Fruit fly (Drosophila melanogaster) whole organism, embryonic: ENCODE results near the gene CG3652.

Source experiments
- Antp ChIP-seq: fragments of 200-800 bp; sonication (Bioruptor generic); optimal IDR thresholded peaks from 3 replicates; lab custom pipeline; 2016; ENCODE audit warnings: missing biosample characterization, missing genetic modification characterization
- Atf6 ChIP-seq: fragments of 200-800 bp; sonication (Bioruptor generic); IDR thresholded peaks from 2 replicates; pipeline ENCODE4 v1.3.6; 2022; ENCODE audit warnings: missing biosample characterization, missing genetic modification characterization
- Awh ChIP-seq: fragments of 200-800 bp; sonication (Bioruptor generic); IDR thresholded peaks from 2 replicates; pipeline ENCODE4, ENCODE4 v1.3.6; 2022; ENCODE audit warnings: missing biosample characterization, missing genetic modification characterization
- Blimp-1 ChIP-seq: fragments of 200-800 bp; sonication (Bioruptor generic); optimal IDR thresholded peaks from 3 replicates; lab custom pipeline; 2018; ENCODE audit warnings: missing biosample characterization, missing genetic modification characterization, mild to moderate bottlenecking, moderate library complexity, missing genetic modification reagents
- C15 ChIP-seq: fragments of 200-800 bp; sonication (Bioruptor generic); IDR thresholded peaks from 3 replicates; pipeline ENCODE4 v1.3.6; 2022; ENCODE audit warnings: missing biosample characterization, missing genetic modification characterization
- CG10959 ChIP-seq: fragments of 200-800 bp; sonication (Bioruptor generic); IDR thresholded peaks from 2 replicates; pipeline ENCODE4 v1.3.6; 2022; ENCODE audit warnings: missing biosample characterization, missing genetic modification characterization
- CG10979 ChIP-seq: fragments of 200-800 bp; sonication (Bioruptor generic); optimal IDR thresholded peaks from 2 replicates; lab custom pipeline; 2018; ENCODE audit warnings: missing biosample characterization, mild to moderate bottlenecking, missing genetic modification characterization, moderate library complexity
- CG11247 ChIP-seq: fragments of 200-800 bp; sonication (Bioruptor generic); IDR thresholded peaks from 2 replicates; pipeline ENCODE4 v1.3.6; 2022; ENCODE audit warnings: missing biosample characterization, missing genetic modification characterization
- CG12391 ChIP-seq: fragments of 200-800 bp; sonication (Bioruptor generic); optimal IDR thresholded peaks from 3 replicates; lab custom pipeline; 2018; ENCODE audit warnings: missing biosample characterization, mild to moderate bottlenecking, missing genetic modification characterization, moderate library complexity
- CG12744 ChIP-seq: fragments of 200-800 bp; sonication (Bioruptor generic); optimal IDR thresholded peaks from 2 replicates; lab custom pipeline; 2016; ENCODE audit warnings: missing biosample characterization, missing genetic modification characterization
- CG14441 ChIP-seq: fragments of 200-800 bp; sonication (Bioruptor generic); IDR thresholded peaks from 2 replicates; pipeline ENCODE4 v1.3.6; 2022; ENCODE audit warnings: missing biosample characterization, missing genetic modification characterization
- CG14860 ChIP-seq: fragments of 200-800 bp; sonication (Bioruptor generic); IDR thresholded peaks from 3 replicates; pipeline ENCODE4 v1.3.6; 2022; ENCODE audit warnings: missing biosample characterization, missing genetic modification characterization; ENCODE audit not compliant: partially characterized antibody
- CG16815 ChIP-seq: fragments of 200-800 bp; sonication (Bioruptor generic); optimal IDR thresholded peaks from 3 replicates; lab custom pipeline; 2017; ENCODE audit warnings: missing biosample characterization, mild to moderate bottlenecking, missing genetic modification characterization
- CG17612 ChIP-seq: fragments of 200-800 bp; sonication (Bioruptor generic); IDR thresholded peaks from 2 replicates; pipeline ENCODE4 v1.3.6; 2022; ENCODE audit warnings: missing biosample characterization, missing genetic modification characterization
- CG18262 ChIP-seq: fragments of 200-800 bp; optimal IDR thresholded peaks from 3 replicates; lab custom pipeline; 2019; ENCODE audit warnings: missing biosample characterization, mild to moderate bottlenecking, missing genetic modification characterization, moderate library complexity
- CG18599 ChIP-seq: fragments of 200-800 bp; sonication (Bioruptor generic); optimal IDR thresholded peaks from 3 replicates; lab custom pipeline; 2017; ENCODE audit warnings: missing biosample characterization, missing genetic modification characterization, mild to moderate bottlenecking, moderate library complexity, missing genetic modification reagents
- CG6272 ChIP-seq: fragments of 200-800 bp; sonication (Bioruptor generic); IDR thresholded peaks from 2 replicates; pipeline ENCODE4 v1.3.6; 2022; ENCODE audit warnings: missing biosample characterization, missing genetic modification characterization
- CG9609 ChIP-seq: fragments of 200-800 bp; sonication (Bioruptor generic); optimal IDR thresholded peaks from 3 replicates; lab custom pipeline; 2016; ENCODE audit warnings: missing biosample characterization, missing genetic modification characterization
- D ChIP-seq, 2 experiments: fragments of 200-800 bp in 1 of 2; fragments of >200 bp in 1 of 2; sonication (Bioruptor generic) in 1 of 2; optimal IDR thresholded peaks; 2 replicates in 1 of 2; 3 replicates in 1 of 2; lab custom pipeline; 2017; ENCODE audit warnings: mild to moderate bottlenecking in 1 of 2, missing biosample characterization in 1 of 2, missing genetic modification characterization in 1 of 2, missing genetic modification reagents in 1 of 2
- Lim3 ChIP-seq: fragments of 200-800 bp; sonication (Bioruptor generic); IDR thresholded peaks from 2 replicates; pipeline ENCODE4 v1.3.6; 2022; ENCODE audit warnings: missing biosample characterization, missing genetic modification characterization
- Med ChIP-seq: fragments of 200-800 bp; sonication (Bioruptor generic); peaks from one replicate; lab custom pipeline; 2016; ENCODE audit warnings: missing biosample characterization, missing genetic modification characterization, mild to moderate bottlenecking, inconsistent platforms, moderate library complexity
- Nf-YA ChIP-seq: fragments of 200-800 bp; sonication (Bioruptor generic); IDR thresholded peaks from 2 replicates; pipeline ENCODE4 v1.3.6; 2022; ENCODE audit warnings: missing biosample characterization, missing genetic modification characterization
- Ptx1 ChIP-seq: fragments of 200-800 bp; sonication (Bioruptor generic); IDR thresholded peaks from 2 replicates; pipeline ENCODE4 v1.3.6; 2022; ENCODE audit warnings: missing biosample characterization, missing genetic modification characterization
- Ravus ChIP-seq: fragments of 200-800 bp; sonication (Bioruptor generic); IDR thresholded peaks from 2 replicates; pipeline ENCODE4 v1.3.6; 2022; ENCODE audit warnings: missing biosample characterization, missing genetic modification characterization
- YL-1 ChIP-seq: fragments of 200-800 bp; sonication (Bioruptor generic); optimal IDR thresholded peaks from 3 replicates; lab custom pipeline; 2017; ENCODE audit warnings: missing biosample characterization, mild to moderate bottlenecking, missing genetic modification characterization
- ara ChIP-seq: fragments of 200-800 bp; sonication (Bioruptor generic); IDR thresholded peaks from 2 replicates; pipeline ENCODE4 v1.3.6; 2022; ENCODE audit warnings: missing biosample characterization, missing genetic modification characterization
- bab2 ChIP-seq: fragments of 200-800 bp; sonication (Bioruptor generic); optimal IDR thresholded peaks from 2 replicates; lab custom pipeline; 2016; ENCODE audit warnings: missing biosample characterization, missing genetic modification characterization
- bcd ChIP-seq: fragments of 200-800 bp; sonication (Bioruptor generic); optimal IDR thresholded peaks from 2 replicates; lab custom pipeline; 2017; ENCODE audit warnings: missing biosample characterization, mild to moderate bottlenecking, missing genetic modification characterization
- chinmo ChIP-seq: fragments of 200-800 bp; sonication (Bioruptor generic); IDR thresholded peaks from 4 replicates; pipeline ENCODE4 v1.3.6; 2022; ENCODE audit warnings: missing biosample characterization, missing genetic modification characterization; ENCODE audit not compliant: partially characterized antibody
- dimm ChIP-seq: fragments of 200-800 bp; sonication (Bioruptor generic); IDR thresholded peaks from 2 replicates; pipeline ENCODE4 v1.3.6; 2022; ENCODE audit warnings: missing biosample characterization, missing genetic modification characterization
- dmrt99B ChIP-seq: fragments of 200-800 bp; sonication (Bioruptor generic); optimal IDR thresholded peaks from 2 replicates; lab custom pipeline; 2018; ENCODE audit warnings: missing biosample characterization, mild to moderate bottlenecking, missing genetic modification characterization, moderate library complexity
- en ChIP-seq: fragments of 200-800 bp; sonication (Bioruptor generic); optimal IDR thresholded peaks from 2 replicates; lab custom pipeline; 2016; ENCODE audit warnings: missing biosample characterization, missing genetic modification characterization
- kah ChIP-seq: fragments of 200-800 bp; sonication (Bioruptor generic); optimal IDR thresholded peaks from 2 replicates; lab custom pipeline; 2018; ENCODE audit warnings: missing biosample characterization, mild to moderate bottlenecking, missing genetic modification characterization
- lmd ChIP-seq: fragments of 200-800 bp; sonication (Bioruptor generic); IDR thresholded peaks from 2 replicates; pipeline ENCODE4 v1.3.6; 2022; ENCODE audit warnings: missing biosample characterization, missing genetic modification characterization
- onecut ChIP-seq: fragments of 200-800 bp; sonication (Bioruptor generic); IDR thresholded peaks from 2 replicates; pipeline ENCODE4 v1.3.6; 2022; ENCODE audit warnings: missing biosample characterization, missing genetic modification characterization
- phol ChIP-seq: fragments of 200-800 bp; sonication (Bioruptor generic); optimal IDR thresholded peaks from 3 replicates; lab custom pipeline; 2018; ENCODE audit warnings: missing biosample characterization, mild to moderate bottlenecking, missing genetic modification characterization, moderate library complexity
- pnt ChIP-seq: fragments of 200-800 bp; sonication (Bioruptor generic); optimal IDR thresholded peaks from 3 replicates; lab custom pipeline; 2016; ENCODE audit warnings: missing biosample characterization, missing genetic modification characterization
- psq ChIP-seq: fragments of 200-800 bp; sonication (Bioruptor generic); optimal IDR thresholded peaks from 2 replicates; lab custom pipeline; 2017; ENCODE audit warnings: missing biosample characterization, missing genetic modification characterization
- scrt ChIP-seq: fragments of 200-800 bp; sonication (Bioruptor generic); optimal IDR thresholded peaks from 2 replicates; lab custom pipeline; 2018; ENCODE audit warnings: missing biosample characterization, mild to moderate bottlenecking, missing genetic modification characterization, moderate library complexity
- sens ChIP-seq: fragments of 200-800 bp; sonication (Bioruptor generic); peaks from one replicate; lab custom pipeline; 2016; ENCODE audit warnings: missing biosample characterization, missing genetic modification characterization
- sisA ChIP-seq: fragments of 200-800 bp; sonication (Bioruptor generic); IDR thresholded peaks from 2 replicates; pipeline ENCODE4 v1.3.6; 2022; ENCODE audit warnings: missing biosample characterization, missing genetic modification characterization
- slbo ChIP-seq: fragments of 200-800 bp; sonication (Bioruptor generic); IDR thresholded peaks from 2 replicates; pipeline ENCODE4 v1.3.6; 2022; ENCODE audit warnings: missing biosample characterization, missing genetic modification characterization
- so ChIP-seq: fragments of 200-800 bp; sonication (Bioruptor generic); IDR thresholded peaks from 3 replicates; pipeline ENCODE4 v1.3.6; 2022; ENCODE audit warnings: missing biosample characterization, missing genetic modification characterization
- ssp ChIP-seq: fragments of 200-800 bp; sonication (Bioruptor generic); IDR thresholded peaks from 2 replicates; pipeline ENCODE4 v1.3.6; 2022; ENCODE audit warnings: missing biosample characterization, missing genetic modification characterization
- stc ChIP-seq: fragments of 200-800 bp; sonication (Bioruptor generic); IDR thresholded peaks from 2 replicates; pipeline ENCODE4 v1.3.6; 2022; ENCODE audit warnings: missing biosample characterization, missing genetic modification characterization
- toy ChIP-seq: fragments of 200-800 bp; sonication (Bioruptor generic); IDR thresholded peaks from 2 replicates; pipeline ENCODE4 v1.3.6; 2022; ENCODE audit warnings: missing biosample characterization, missing genetic modification characterization
- ttk ChIP-seq: fragments of 200-800 bp; sonication (Bioruptor generic); IDR thresholded peaks from 2 replicates; pipeline ENCODE4 v2.1.2; 2022; ENCODE audit warnings: missing biosample characterization, missing genetic modification characterization
- tx ChIP-seq: fragments of 200-800 bp; sonication (Bioruptor generic); optimal IDR thresholded peaks from 2 replicates; lab custom pipeline; 2016; ENCODE audit warnings: missing biosample characterization, missing genetic modification characterization
- unpg ChIP-seq: fragments of 200-800 bp; sonication (Bioruptor generic); optimal IDR thresholded peaks from 3 replicates; lab custom pipeline; 2018; ENCODE audit warnings: missing biosample characterization, mild to moderate bottlenecking, missing genetic modification characterization, moderate library complexity
- zfh1 ChIP-seq: fragments of 200-800 bp; sonication (Bioruptor generic); IDR thresholded peaks from 3 replicates; pipeline ENCODE4 v1.3.6; 2022; ENCODE audit warnings: missing biosample characterization, missing genetic modification characterization

The CG3652 gene

dm6 chr2L:4417982-4418381 lies 24.3 kb upstream of the CG3652 start:
- TF ChIP-seq Med (GFP tag; lab: Kevin White, UChicago) (peak; percentile 52), CG10959 (GFP tag; lab: Robert Waterston, UW) (peak; percentile 34; the same call in 1 of the 2 replicates), CG16815 (GFP tag; lab: Kevin White, UChicago) (no peak), CG10979 (tag; lab: Kevin White, UChicago) (peak; percentile 96), en (GFP tag; lab: Kevin White, UChicago) (no peak), slbo (GFP tag; lab: Robert Waterston, UW) (peak; percentile 27; the same call in 1 of the 2 replicates), CG18262 (no peak), pnt (GFP tag; lab: Kevin White, UChicago) (no peak), Antp (no peak), CG12391 (no peak), Blimp-1 (GFP tag; lab: Kevin White, UChicago) (peak; percentile 11), Nf-YA (GFP tag; lab: Robert Waterston, UW) (0 out of 2 replicates have a peak, but pooled peaks have one; percentile 8), scrt (peak; percentile 48), CG18599 (GFP tag; lab: Kevin White, UChicago) (no peak), tx (no peak), CG14860 (GFP tag; lab: Robert Waterston, UW) (no peak), Ptx1 (GFP tag; lab: Robert Waterston, UW) (peak; percentile 39; the same call in 1 of the 2 replicates), lmd (peak; percentile 53), ttk (GFP tag; lab: Robert Waterston, UW) (0 out of 2 replicates have a peak, but pooled peaks have one; percentile 38), so (GFP tag; lab: Robert Waterston, UW) (no peak), phol (tag; lab: Kevin White, UChicago) (no peak), CG11247 (GFP tag; lab: Robert Waterston, UW) (peak; percentile 44; the same call in 1 of the 2 replicates), sisA (0 out of 2 replicates have a peak, but pooled peaks have one; percentile 24), Lim3 (0 out of 2 replicates have a peak, but pooled peaks have one; percentile 17), kah (peak; percentile 94), ara (peak; percentile 33; the same call in 1 of the 2 replicates), Atf6 (GFP tag; lab: Robert Waterston, UW) (0 out of 2 replicates have a peak, but pooled peaks have one; percentile 28), Awh (GFP tag; lab: Robert Waterston, UW) (0 out of 2 replicates have a peak, but pooled peaks have one; percentile 20), psq (GFP tag; lab: Kevin White, UChicago) (no peak), D (optimal IDR thresholded peaks at IDR 0.05; lab: Kevin White, UChicago) (no peak), D (GFP tag; optimal IDR thresholded peaks at IDR 0.05; lab: Kevin White, UChicago) (peak; percentile 15), zfh1 (0 out of 3 replicates have a peak, but pooled peaks have one; percentile 16), CG9609 (GFP tag; lab: Kevin White, UChicago) (no peak), YL-1 (GFP tag; lab: Kevin White, UChicago) (no peak), unpg (no peak), CG6272 (GFP tag; lab: Robert Waterston, UW) (peak; percentile 38), toy (no peak), C15 (0 out of 3 replicates have a peak, but pooled peaks have one; percentile 31), onecut (GFP tag; lab: Robert Waterston, UW) (peak; percentile 33; the same call in 1 of the 2 replicates), dimm (0 out of 2 replicates have a peak, but pooled peaks have one; percentile 33), CG14441 (GFP tag; lab: Robert Waterston, UW) (peak; percentile 42; the same call in 1 of the 2 replicates), Ravus (GFP tag; lab: Robert Waterston, UW) (no peak), ssp (0 out of 2 replicates have a peak, but pooled peaks have one; percentile 22), stc (GFP tag; lab: Robert Waterston, UW) (peak; percentile 53), chinmo (0 out of 4 replicates have a peak, but pooled peaks have one; percentile 49), CG12744 (GFP tag; lab: Kevin White, UChicago) (no peak), bab2 (GFP tag; lab: Kevin White, UChicago) (no peak), CG17612 (peak; percentile 65; the same call in 1 of the 2 replicates), bcd (GFP tag; lab: Kevin White, UChicago) (peak; percentile 19), dmrt99B (peak; percentile 18), sens (peak; percentile 54)
